Worm (Caenorhabditis elegans) whole organism, young adult: Measurements from ENCODE around the gene C18D11.7.
A peak's percentile ranks its signal among the peaks of the same experiment; 100 is the strongest.

Experiments used
- B0019.2 ChIP-seq: fragments of 200-800 bp; sonication (Bioruptor generic); conservative IDR thresholded peaks from 2 replicates; pipeline ENCODE4 v1.3.6; 2022; ENCODE audit warnings: missing genetic modification reagents, missing genetic modification characterization, missing compliant biosample characterization
- B0261.1 ChIP-seq: sonication (generic microtip); optimal IDR thresholded peaks from 2 replicates; lab custom pipeline; 2016; ENCODE audit warnings: mild to moderate bottlenecking, missing genetic modification characterization, moderate library complexity, missing compliant biosample characterization
- F10E7.11 ChIP-seq: sonication (generic microtip); optimal IDR thresholded peaks from 2 replicates; lab custom pipeline; 2017; ENCODE audit warnings: mild to moderate bottlenecking, missing genetic modification characterization, moderate library complexity, missing compliant biosample characterization
- F33H1.4 ChIP-seq: fragments of 200-800 bp; sonication (Bioruptor generic); IDR thresholded peaks from 2 replicates; pipeline ENCODE4 v1.3.6; 2022; ENCODE audit warnings: missing genetic modification reagents, missing genetic modification characterization, missing compliant biosample characterization
- F49E8.2 ChIP-seq: sonication (generic microtip); optimal IDR thresholded peaks from 3 replicates; lab custom pipeline; 2017; ENCODE audit warnings: missing genetic modification characterization, mild to moderate bottlenecking, missing compliant biosample characterization, antibody characterized with exemption, moderate library complexity; ENCODE audit not compliant: insufficient read depth
- F55B11.4 ChIP-seq: sonication (generic microtip); optimal IDR thresholded peaks from 2 replicates; lab custom pipeline; 2016; ENCODE audit warnings: missing compliant biosample characterization, missing genetic modification characterization, borderline replicate concordance; ENCODE audit not compliant: insufficient read depth
- F57A8.1 ChIP-seq: fragments of 200-800 bp; sonication (Bioruptor generic); optimal IDR thresholded peaks from 2 replicates; lab custom pipeline; 2018; ENCODE audit warnings: mild to moderate bottlenecking, missing genetic modification characterization, moderate library complexity, missing compliant biosample characterization
- F57C9.4 ChIP-seq: sonication (generic microtip); optimal IDR thresholded peaks from 2 replicates; lab custom pipeline; 2017; ENCODE audit warnings: mild to moderate bottlenecking, missing genetic modification characterization, missing compliant biosample characterization
- T26A5.8 ChIP-seq: sonication (generic microtip); optimal IDR thresholded peaks from 2 replicates; lab custom pipeline; 2016; ENCODE audit warnings: missing genetic modification characterization, missing compliant biosample characterization
- Y53F4B.3 ChIP-seq: fragments of 200-800 bp; sonication (Bioruptor generic); IDR thresholded peaks from 2 replicates; pipeline ENCODE4 v1.3.6; 2022; ENCODE audit warnings: missing genetic modification reagents, missing genetic modification characterization, missing compliant biosample characterization
- bed-2 ChIP-seq: fragments of 200-800 bp; sonication (Bioruptor generic); IDR thresholded peaks from 2 replicates; pipeline ENCODE4 v1.3.6; 2022; ENCODE audit warnings: missing genetic modification reagents, missing genetic modification characterization, missing compliant biosample characterization
- cebp-2 ChIP-seq: fragments of 200-800 bp; sonication (Bioruptor generic); IDR thresholded peaks from 2 replicates; pipeline ENCODE4 v1.3.6; 2022; ENCODE audit warnings: missing genetic modification characterization, missing compliant biosample characterization
- ceh-79 ChIP-seq: sonication (generic microtip); optimal IDR thresholded peaks from 2 replicates; lab custom pipeline; 2017; ENCODE audit warnings: mild to moderate bottlenecking, missing genetic modification characterization, missing compliant biosample characterization
- hlh-26 ChIP-seq: fragments of 200-800 bp; sonication (Bioruptor generic); conservative IDR thresholded peaks from 2 replicates; pipeline ENCODE4 v1.3.6; 2022; ENCODE audit warnings: missing genetic modification reagents, missing genetic modification characterization, missing compliant biosample characterization
- lag-1 ChIP-seq: fragments of 200-800 bp; sonication (Bioruptor generic); IDR thresholded peaks from 2 replicates; pipeline ENCODE4 v1.3.6; 2022; ENCODE audit warnings: missing genetic modification reagents, missing genetic modification characterization, missing compliant biosample characterization
- let-526 ChIP-seq: fragments of 200-800 bp; sonication (Bioruptor generic); IDR thresholded peaks from 2 replicates; pipeline ENCODE4 v1.3.6; 2022; ENCODE audit warnings: missing genetic modification reagents, missing genetic modification characterization, missing compliant biosample characterization
- lin-40 ChIP-seq: sonication (generic microtip); optimal IDR thresholded peaks from 2 replicates; lab custom pipeline; 2016; ENCODE audit warnings: missing genetic modification characterization, mild to moderate bottlenecking, missing compliant biosample characterization, missing genotype, missing genetic modification reagents
- lsl-1 ChIP-seq: fragments of 200-800 bp; sonication (Bioruptor generic); optimal IDR thresholded peaks from 2 replicates; lab custom pipeline; 2018; ENCODE audit warnings: mild to moderate bottlenecking, missing genetic modification characterization, moderate library complexity, missing compliant biosample characterization
- lsy-27 ChIP-seq: sonication (generic microtip); optimal IDR thresholded peaks from 2 replicates; lab custom pipeline; 2017; ENCODE audit warnings: missing genetic modification characterization, mild to moderate bottlenecking, missing compliant biosample characterization, antibody characterized with exemption, missing genotype, borderline replicate concordance; ENCODE audit not compliant: insufficient read depth
- mes-4 ChIP-seq: sonication (generic microtip); optimal IDR thresholded peaks from 2 replicates; lab custom pipeline; 2016; ENCODE audit warnings: missing genotype, missing genetic modification characterization, missing compliant biosample characterization
- mxl-1 ChIP-seq: sonication (generic microtip); optimal IDR thresholded peaks from 2 replicates; lab custom pipeline; 2016; ENCODE audit warnings: missing genetic modification characterization, missing compliant biosample characterization
- nfya-1 ChIP-seq: sonication (generic microtip); optimal IDR thresholded peaks from 2 replicates; lab custom pipeline; 2017; ENCODE audit warnings: antibody characterized with exemption, missing compliant biosample characterization, missing genetic modification characterization, borderline replicate concordance; ENCODE audit not compliant: insufficient read depth
- nhr-120 ChIP-seq: fragments of 200-800 bp; sonication (Bioruptor generic); IDR thresholded peaks from 2 replicates; pipeline ENCODE4 v1.3.6; 2022; ENCODE audit warnings: missing genetic modification characterization, missing compliant biosample characterization
- nhr-80 ChIP-seq: sonication (generic microtip); optimal IDR thresholded peaks from 2 replicates; lab custom pipeline; 2016; ENCODE audit warnings: missing genetic modification characterization, missing compliant biosample characterization
- nhr-90 ChIP-seq: sonication (generic microtip); optimal IDR thresholded peaks from 2 replicates; lab custom pipeline; 2016; ENCODE audit warnings: missing genotype, mild to moderate bottlenecking, missing genetic modification characterization, missing compliant biosample characterization
- pbrm-1 ChIP-seq: fragments of 200-800 bp; sonication (Bioruptor generic); IDR thresholded peaks from 2 replicates; pipeline ENCODE4 v1.3.6; 2022; ENCODE audit warnings: missing genetic modification reagents, missing genetic modification characterization, missing compliant biosample characterization
- rcor-1 ChIP-seq: fragments of 200-800 bp; sonication (Bioruptor generic); IDR thresholded peaks from 2 replicates; pipeline ENCODE4 v1.3.6; 2022; ENCODE audit warnings: missing genetic modification reagents, missing genetic modification characterization, missing compliant biosample characterization
- rec-8 ChIP-seq, 2 experiments: sonication (generic microtip); optimal IDR thresholded peaks; 2 replicates each; lab custom pipeline; 2016; ENCODE audit warnings: mild to moderate bottlenecking in 2 of 2, missing genetic modification characterization in 2 of 2, missing genetic modification reagents in 2 of 2, missing genotype in 2 of 2, missing biosample characterization in 1 of 2, missing compliant biosample characterization in 1 of 2, moderate library complexity in 1 of 2
- rpc-1 ChIP-seq, 2 experiments: fragments of 150-350 bp in 1 of 2; sonication (generic microtip) in 1 of 2; optimal IDR thresholded peaks; 2 replicates each; lab custom pipeline; 2014 to 2018; ENCODE audit warnings: missing biosample characterization in 1 of 2, missing genetic modification characterization in 1 of 2, missing genetic modification reagents in 1 of 2, missing genotype in 1 of 2
- somi-1 ChIP-seq: fragments of 200-800 bp; sonication (Bioruptor generic); optimal IDR thresholded peaks from 2 replicates; lab custom pipeline; 2018; ENCODE audit warnings: mild to moderate bottlenecking, missing genetic modification characterization, missing compliant biosample characterization
- zfh-2 ChIP-seq: fragments of 200-800 bp; sonication (Bioruptor generic); conservative IDR thresholded peaks from 2 replicates; pipeline ENCODE4 v1.3.6; 2022; ENCODE audit warnings: missing genetic modification reagents, missing genetic modification characterization, missing compliant biosample characterization
- ztf-22 ChIP-seq: fragments of 200-800 bp; sonication (Bioruptor generic); optimal IDR thresholded peaks from 2 replicates; lab custom pipeline; 2018; ENCODE audit warnings: mild to moderate bottlenecking, missing genetic modification characterization, moderate library complexity, missing compliant biosample characterization
- ztf-26 ChIP-seq: sonication (generic microtip); optimal IDR thresholded peaks from 2 replicates; lab custom pipeline; 2017; ENCODE audit warnings: missing genetic modification characterization, missing compliant biosample characterization

Gene C18D11.7

DNA sequence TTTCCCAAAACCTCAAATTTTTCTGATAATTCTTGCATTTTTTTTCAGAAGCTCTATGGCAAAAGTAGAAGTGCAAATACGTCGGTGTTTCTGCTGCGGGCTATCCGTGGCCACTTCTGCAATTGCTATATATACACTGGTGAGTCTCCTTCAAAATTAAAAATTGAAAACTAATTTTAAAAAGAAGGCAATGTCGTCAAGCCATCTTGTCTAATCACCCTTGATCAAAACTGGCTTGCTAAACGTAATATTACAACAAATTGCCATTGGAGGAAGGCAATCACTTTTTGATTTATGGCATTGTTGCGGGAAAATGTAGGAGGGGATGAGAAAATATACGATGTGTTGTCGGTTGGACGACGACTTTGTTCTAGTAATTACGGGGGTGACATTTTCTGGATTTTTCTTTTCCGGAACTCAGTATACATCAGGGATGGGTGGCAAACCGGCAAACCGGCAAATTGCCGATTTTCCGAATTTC is 10.0 kb upstream of the C18D11.7 start, which contains the start of gene C18D11.1:
TSS of gene C18D11.1 (plus strand) at position 51 of the 481 bp plus-strand sequence.
- TF ChIP-seq lsl-1 (GFP tag; lab: Kevin White, UChicago) (no peak), Y53F4B.3 (GFP tag; lab: Robert Waterston, UW) (no peak), nhr-90 (tag; lab: Kevin White, UChicago) (no peak), T26A5.8 (no peak), F10E7.11 (tag; lab: Kevin White, UChicago) (no peak), rcor-1 (GFP tag; lab: Robert Waterston, UW) (no peak), nhr-120 (GFP tag; lab: Robert Waterston, UW) (no peak), lag-1 (no peak), F55B11.4 (no peak), nhr-80 (tag; lab: Kevin White, UChicago) (no peak)

DNA sequence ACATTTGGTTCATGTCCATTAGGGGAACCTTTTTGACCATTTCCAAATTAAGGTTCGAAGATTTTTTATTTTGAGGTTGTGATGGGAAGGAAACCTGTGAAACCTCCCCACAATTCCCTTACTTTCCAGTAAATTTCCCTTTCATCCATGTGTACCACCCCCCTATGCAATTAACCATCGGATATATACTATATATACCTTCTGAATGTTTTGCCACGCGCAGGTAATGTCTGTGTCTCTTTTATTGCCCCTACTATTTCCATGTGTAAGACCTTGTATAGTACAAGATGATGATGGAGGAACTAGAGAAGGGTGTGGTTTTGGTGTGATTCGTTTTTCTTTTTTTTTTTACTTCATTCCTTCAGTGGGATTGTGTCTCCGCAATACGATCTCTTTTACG is 8.1 kb upstream of the C18D11.7 start:
- TF ChIP-seq bed-2 (GFP tag; lab: Robert Waterston, UW) (no peak), lin-40 (tag; lab: Kevin White, UChicago) (peak; percentile 7)

DNA sequence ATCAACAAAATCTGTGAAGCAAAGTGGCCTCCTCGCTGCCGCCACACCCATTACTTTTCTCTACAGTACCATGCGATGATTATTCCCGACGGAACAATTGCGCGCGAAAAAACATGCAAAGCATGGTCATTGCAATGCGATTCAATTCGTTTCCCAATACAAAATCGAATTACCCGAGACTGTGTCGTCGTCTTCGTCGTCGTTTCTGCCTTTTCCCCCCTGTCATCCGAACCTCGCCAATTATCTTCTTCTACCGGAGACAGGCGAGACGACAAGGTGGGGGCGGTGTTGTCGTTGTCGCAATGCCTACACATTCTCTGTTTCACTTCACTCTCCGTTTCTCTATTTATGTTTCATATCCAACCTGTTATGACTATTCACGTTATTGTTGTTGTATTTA is 5.2 kb upstream of the C18D11.7 start:
- TF ChIP-seq zfh-2 (GFP tag; lab: Robert Waterston, UW) = 0 out of 2 replicates have a peak, but pooled peaks have one; percentile 7
- TF ChIP-seq let-526 = no peak
- no peak for TF ChIP-seq F33H1.4

DNA sequence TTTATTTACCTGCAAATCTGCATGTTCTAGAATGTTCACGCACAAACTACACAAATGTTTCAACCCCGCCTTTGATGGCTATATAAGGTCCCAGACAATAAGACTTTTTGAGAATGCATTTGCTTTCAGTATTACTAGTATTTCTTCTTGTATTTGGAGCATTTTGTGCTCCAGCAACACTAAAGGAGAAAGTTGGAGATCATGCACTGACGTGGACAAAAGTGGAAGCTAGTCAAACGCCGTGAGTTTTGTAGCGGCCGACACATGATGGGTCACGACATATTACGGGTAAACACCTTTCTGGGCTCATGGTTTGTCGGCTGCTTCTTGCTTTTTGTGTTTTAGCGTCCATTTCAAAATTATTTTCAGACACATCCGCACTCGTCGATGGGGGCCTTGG is 3.9 kb upstream of the C18D11.7 start, which contains the start of gene C18D11.6:
TSS of gene C18D11.6 (plus strand) at position 110 of the 400 bp plus-strand sequence.
- TF ChIP-seq F49E8.2 = no peak
- TF ChIP-seq T26A5.8 = no peak
- no peak for TF ChIP-seq rec-8 (tag; optimal IDR thresholded peaks at IDR 0.05; lab: Kevin White, UChicago)
- TF ChIP-seq rpc-1 (optimal IDR thresholded peaks at IDR 0.05; lab: Kevin White, UChicago) = no peak
- no peak for TF ChIP-seq rpc-1 (tag; optimal IDR thresholded peaks at IDR 0.05; lab: Kevin White, UChicago)
- TF ChIP-seq ztf-26 (tag; lab: Kevin White, UChicago) = no peak
- TF ChIP-seq cebp-2 = no peak
- TF ChIP-seq hlh-26 (GFP tag; lab: Robert Waterston, UW) = no peak
- no peak for TF ChIP-seq F57A8.1 (GFP tag; lab: Kevin White, UChicago)
- no peak for TF ChIP-seq ztf-22 (GFP tag; lab: Kevin White, UChicago)
- TF ChIP-seq pbrm-1 = no peak
- TF ChIP-seq B0261.1 = no peak
- no peak for TF ChIP-seq B0019.2 (GFP tag; lab: Robert Waterston, UW)
- TF ChIP-seq ceh-79 (tag; lab: Kevin White, UChicago) = no peak
- TF ChIP-seq F57C9.4 (tag; lab: Kevin White, UChicago) = no peak
- TF ChIP-seq somi-1 (GFP tag; lab: Kevin White, UChicago) = no peak

DNA sequence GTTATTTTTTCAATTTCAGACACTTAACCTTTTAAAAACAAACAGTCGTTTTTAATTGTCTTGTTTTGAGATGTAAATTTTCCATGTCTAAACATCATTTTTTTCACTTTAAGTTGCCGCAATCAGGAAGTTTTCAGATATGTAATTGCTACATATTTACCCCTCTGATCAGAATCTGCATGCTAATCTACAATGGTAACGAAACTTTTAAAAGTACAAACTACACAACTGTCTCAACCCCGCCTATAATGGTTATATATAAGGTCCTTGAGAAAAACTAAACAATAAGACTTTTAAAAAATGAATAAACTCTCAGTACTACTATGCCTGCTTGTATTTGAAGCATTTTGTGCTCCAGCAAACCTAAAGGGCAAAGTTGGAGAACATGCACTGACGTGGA is 2.2 kb upstream of the C18D11.7 start, which contains the start of gene C18D11.9:
TSS of gene C18D11.9 (plus strand) at position 301 of the 400 bp plus-strand sequence.
- TF ChIP-seq lsy-27 (no peak), nfya-1 (tag; lab: Kevin White, UChicago) (no peak), mes-4 (tag; lab: Kevin White, UChicago) (no peak), somi-1 (GFP tag; lab: Kevin White, UChicago) (no peak), mxl-1 (tag; lab: Kevin White, UChicago) (no peak)
